Worm (Caenorhabditis elegans): ENCODE measurements around the gene gpa-12.

The gpa-12 gene

ce11 chrX:9204986-9205385 lies 38.4 kb upstream of the gpa-12 start (continued):
- TF ChIP-seq ceh-9 (tag; optimal IDR thresholded peaks at IDR 0.05), result no peak
- no peak for TF ChIP-seq hlh-6 (tag; optimal IDR thresholded peaks at IDR 0.05)
- TF ChIP-seq pqm-1 (tag; optimal IDR thresholded peaks at IDR 0.05), result no peak
- TF ChIP-seq sox-2 (GFP tag; IDR thresholded peaks at IDR 0.05), result no peak

DNA sequence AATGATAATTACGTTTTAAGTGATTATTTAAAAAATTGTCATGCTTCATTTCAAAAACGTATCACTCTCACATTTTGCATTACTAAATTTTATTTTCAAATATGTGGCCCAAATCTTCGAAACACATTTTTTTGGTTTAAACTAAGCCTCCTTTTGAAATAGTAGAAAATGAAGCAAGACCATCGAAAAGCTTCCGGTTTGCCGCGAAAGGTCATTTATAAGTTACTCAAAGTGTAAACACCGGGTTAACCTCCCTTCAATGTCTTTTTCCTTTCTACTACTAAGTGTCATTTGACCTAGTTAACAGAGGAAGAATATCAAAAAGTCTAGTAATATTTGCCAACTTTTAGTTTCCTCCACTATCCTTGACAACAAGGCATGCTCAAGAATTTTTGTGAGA lies 36.6 kb upstream of the gpa-12 start:
- no peak for TF ChIP-seq hlh-15 (tag; optimal IDR thresholded peaks at IDR 0.05)
- TF ChIP-seq fkh-6 (tag; optimal IDR thresholded peaks at IDR 0.05), result no peak
- no peak for TF ChIP-seq sox-2 (GFP tag; IDR thresholded peaks at IDR 0.05)
- TF ChIP-seq tbx-7 (tag; optimal IDR thresholded peaks at IDR 0.05), result no peak
- TF ChIP-seq sdc-2 (tag; optimal IDR thresholded peaks at IDR 0.05), result no peak
- TF ChIP-seq Y22D7AL.16 (tag; optimal IDR thresholded peaks at IDR 0.05), result no peak
- TF ChIP-seq nfya-1 (tag; optimal IDR thresholded peaks at IDR 0.05), result no peak
- TF ChIP-seq K09A11.1 (tag; optimal IDR thresholded peaks at IDR 0.05; ENCODE audit: insufficient read depth), result no peak
- no peak for TF ChIP-seq hlh-6 (tag; optimal IDR thresholded peaks at IDR 0.05)
- TF ChIP-seq pax-1 (tag; optimal IDR thresholded peaks at IDR 0.05), result no peak
- no peak for TF ChIP-seq ceh-45 (GFP tag; IDR thresholded peaks at IDR 0.05)
- no peak for TF ChIP-seq odd-2 (tag; optimal IDR thresholded peaks at IDR 0.05)
- no peak for TF ChIP-seq eyg-1 (tag; optimal IDR thresholded peaks at IDR 0.05)
- no peak for TF ChIP-seq dve-1 (tag; optimal IDR thresholded peaks at IDR 0.05)
- no peak for TF ChIP-seq npax-4 (tag; optimal IDR thresholded peaks at IDR 0.05)
- no peak for TF ChIP-seq lin-11 (tag; optimal IDR thresholded peaks at IDR 0.05)
- TF ChIP-seq hlh-13 (GFP tag; optimal IDR thresholded peaks at IDR 0.05), result no peak
- no peak for TF ChIP-seq ceh-48 (tag; optimal IDR thresholded peaks at IDR 0.05)
- TF ChIP-seq pat-9 (tag; optimal IDR thresholded peaks at IDR 0.05), result no peak
- no peak for TF ChIP-seq lim-6 (tag; optimal IDR thresholded peaks at IDR 0.05)

DNA sequence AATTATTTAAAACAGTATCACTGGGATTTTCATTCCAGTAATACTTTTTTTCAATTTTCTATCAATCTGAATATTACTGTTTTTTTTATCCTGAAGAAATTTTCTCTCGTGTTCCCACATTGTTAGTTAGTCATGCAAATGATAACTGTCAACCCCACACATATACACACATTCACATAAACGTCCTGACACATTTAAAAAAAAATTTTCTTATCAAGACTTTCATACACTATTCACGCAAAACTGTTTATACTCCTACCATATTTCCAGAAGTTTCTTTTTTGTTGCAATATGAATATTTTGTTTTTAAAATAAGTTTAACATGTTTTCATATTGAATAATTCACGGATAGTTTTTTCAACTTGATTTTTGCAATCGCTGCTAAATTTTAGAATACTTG lies 34.9 kb upstream of the gpa-12 start:
- no peak for TF ChIP-seq sox-2 (GFP tag; IDR thresholded peaks at IDR 0.05)
- no peak for TF ChIP-seq fkh-10 (GFP tag; optimal IDR thresholded peaks at IDR 0.05)
- TF ChIP-seq tbx-7 (tag; optimal IDR thresholded peaks at IDR 0.05), result no peak
- TF ChIP-seq syd-9 (tag; optimal IDR thresholded peaks at IDR 0.05), result no peak
- TF ChIP-seq unc-55 (GFP tag; optimal IDR thresholded peaks at IDR 0.05), result no peak
- no peak for TF ChIP-seq ztf-16 (tag; optimal IDR thresholded peaks at IDR 0.05)
- TF ChIP-seq pha-2 (tag; optimal IDR thresholded peaks at IDR 0.05), result no peak
- TF ChIP-seq F13H6.1 (tag; optimal IDR thresholded peaks at IDR 0.05), result no peak
- TF ChIP-seq elt-2 (tag; optimal IDR thresholded peaks at IDR 0.05), result no peak
- TF ChIP-seq pqm-1 (tag; optimal IDR thresholded peaks at IDR 0.05), result no peak
- no peak for TF ChIP-seq lim-6 (tag; optimal IDR thresholded peaks at IDR 0.05)
- no peak for TF ChIP-seq ets-4 (tag; optimal IDR thresholded peaks at IDR 0.05)
- no peak for TF ChIP-seq ceh-18 (tag; optimal IDR thresholded peaks at IDR 0.05)
- no peak for TF ChIP-seq ceh-31 (tag; optimal IDR thresholded peaks at IDR 0.05)
- TF ChIP-seq unc-3 (GFP tag; conservative IDR thresholded peaks at IDR 0.05), result no peak
- no peak for TF ChIP-seq unc-3 (tag; optimal IDR thresholded peaks at IDR 0.05)
- TF ChIP-seq fax-1 (tag; optimal IDR thresholded peaks at IDR 0.05), result no peak
- TF ChIP-seq ceh-34 (tag; optimal IDR thresholded peaks at IDR 0.05), result no peak
- no peak for TF ChIP-seq pag-3 (tag; optimal IDR thresholded peaks at IDR 0.05; ENCODE audit: borderline replicate concordance)

DNA sequence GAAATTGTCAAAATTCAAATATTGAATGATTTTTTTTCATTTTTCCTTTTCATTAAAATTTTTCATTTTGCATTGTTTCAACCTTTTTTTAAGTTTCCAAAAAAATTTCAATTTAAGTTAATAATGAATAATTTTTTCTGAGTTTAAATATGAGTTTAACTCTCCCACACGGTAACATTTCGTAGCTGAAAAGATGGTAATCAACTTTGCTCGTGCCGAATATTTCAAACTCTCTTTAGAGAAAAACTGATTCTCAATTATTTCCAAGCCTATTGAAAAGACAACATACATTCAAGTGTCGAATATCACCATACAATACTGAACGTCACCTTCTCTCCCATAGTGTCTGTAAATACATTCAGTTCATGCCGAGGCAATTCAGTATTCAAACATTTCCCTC lies 34.4 kb upstream of the gpa-12 start:
- TF ChIP-seq hlh-8 (tag; optimal IDR thresholded peaks at IDR 0.05), result no peak
- no peak for TF ChIP-seq nfya-1 (tag; optimal IDR thresholded peaks at IDR 0.05)
- no peak for TF ChIP-seq madf-2 (tag; optimal IDR thresholded peaks at IDR 0.05)
- no peak for TF ChIP-seq ztf-16 (tag; optimal IDR thresholded peaks at IDR 0.05)
- TF ChIP-seq K09A11.1 (tag; optimal IDR thresholded peaks at IDR 0.05; ENCODE audit: insufficient read depth), result no peak
- no peak for TF ChIP-seq tbx-7 (tag; optimal IDR thresholded peaks at IDR 0.05)
- TF ChIP-seq dve-1 (tag; optimal IDR thresholded peaks at IDR 0.05), result no peak
- TF ChIP-seq pha-4 (tag; optimal IDR thresholded peaks at IDR 0.05), result no peak
- TF ChIP-seq ets-4 (tag; optimal IDR thresholded peaks at IDR 0.05), result no peak
- no peak for TF ChIP-seq unc-86 (tag; optimal IDR thresholded peaks at IDR 0.05)
- no peak for TF ChIP-seq K02D7.2 (tag; optimal IDR thresholded peaks at IDR 0.05)
- no peak for TF ChIP-seq eyg-1 (tag; optimal IDR thresholded peaks at IDR 0.05)

All from whole organism, late embryonic.